Worm (Caenorhabditis elegans): ENCODE results near the gene C06E7.4.

C06E7.4 gene

DNA sequence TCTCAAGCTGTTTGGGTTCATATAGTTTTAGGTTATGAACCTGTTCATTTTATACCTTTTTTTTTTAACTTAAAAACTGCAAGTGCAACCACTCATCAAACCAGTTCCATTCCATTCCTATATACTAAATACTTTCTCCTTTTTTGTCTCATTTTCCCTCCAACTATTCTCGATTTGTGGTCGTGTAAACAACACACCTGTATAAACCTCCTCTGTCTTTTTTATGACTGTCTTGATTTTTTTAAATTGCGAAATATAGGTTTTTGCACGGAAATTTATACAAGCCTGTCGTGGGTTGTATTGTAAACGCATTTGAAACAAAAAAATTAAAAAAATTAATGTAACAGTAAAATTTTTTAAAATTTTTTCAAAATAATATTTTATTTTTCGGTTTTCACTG, 43.3 kb downstream of the C06E7.4 start:
- TF ChIP-seq lin-15B (tag; optimal IDR thresholded peaks at IDR 0.05), result no peak
- peak; percentile 50 for TF ChIP-seq blmp-1 (tag; optimal IDR thresholded peaks at IDR 0.05)
- peak; percentile 26 for TF ChIP-seq lin-14 (GFP tag; optimal IDR thresholded peaks at IDR 0.05)
- TF ChIP-seq egl-27 (tag; optimal IDR thresholded peaks at IDR 0.05), result no peak
- peak; percentile 51 for TF ChIP-seq nhr-85 (tag)
- peak; percentile 23 for TF ChIP-seq skn-1 (tag; optimal IDR thresholded peaks at IDR 0.05)

DNA sequence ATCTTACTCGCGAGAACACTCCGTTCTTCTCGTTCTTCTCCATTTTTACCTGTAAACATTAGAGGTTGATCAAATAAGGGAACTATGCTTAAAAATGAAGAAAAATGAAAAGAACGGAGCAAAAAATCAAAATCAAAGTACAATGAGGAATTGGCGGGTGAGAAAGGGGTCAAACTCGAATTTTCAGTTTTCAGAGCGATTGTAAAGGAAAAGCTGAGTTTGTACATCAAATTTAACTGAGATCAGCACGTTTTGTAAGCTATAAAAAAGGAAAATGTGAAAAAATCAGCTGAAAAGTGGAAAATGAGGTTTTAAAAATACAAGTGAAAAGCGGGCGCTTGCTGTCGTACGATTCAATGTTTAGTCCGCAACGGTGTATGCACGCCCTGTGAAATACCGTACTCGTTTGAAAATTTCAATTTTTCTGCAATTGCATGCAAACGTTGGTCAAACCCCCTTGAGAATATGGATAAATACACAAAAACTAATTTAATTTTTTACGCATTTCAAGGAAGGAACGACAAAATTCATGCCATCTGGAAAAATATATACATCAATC, 45.6 kb downstream of the C06E7.4 start, which contains the start of gene oops-1:
oops-1 (minus strand) TSS at position 51 of the 559 bp plus-strand sequence.
- TF ChIP-seq fkh-4 (tag; optimal IDR thresholded peaks at IDR 0.05; ENCODE audit: borderline replicate concordance) (no peak), F16B12.6 (tag; optimal IDR thresholded peaks at IDR 0.05) (no peak), mab-9 (GFP tag; IDR thresholded peaks at IDR 0.05) (no peak), ets-5 (GFP tag; IDR thresholded peaks at IDR 0.05) (no peak), unc-62 (GFP tag; optimal IDR thresholded peaks at IDR 0.05) (no peak), lin-14 (GFP tag; optimal IDR thresholded peaks at IDR 0.05) (no peak), nhr-12 (tag; optimal IDR thresholded peaks at IDR 0.05) (no peak)

DNA sequence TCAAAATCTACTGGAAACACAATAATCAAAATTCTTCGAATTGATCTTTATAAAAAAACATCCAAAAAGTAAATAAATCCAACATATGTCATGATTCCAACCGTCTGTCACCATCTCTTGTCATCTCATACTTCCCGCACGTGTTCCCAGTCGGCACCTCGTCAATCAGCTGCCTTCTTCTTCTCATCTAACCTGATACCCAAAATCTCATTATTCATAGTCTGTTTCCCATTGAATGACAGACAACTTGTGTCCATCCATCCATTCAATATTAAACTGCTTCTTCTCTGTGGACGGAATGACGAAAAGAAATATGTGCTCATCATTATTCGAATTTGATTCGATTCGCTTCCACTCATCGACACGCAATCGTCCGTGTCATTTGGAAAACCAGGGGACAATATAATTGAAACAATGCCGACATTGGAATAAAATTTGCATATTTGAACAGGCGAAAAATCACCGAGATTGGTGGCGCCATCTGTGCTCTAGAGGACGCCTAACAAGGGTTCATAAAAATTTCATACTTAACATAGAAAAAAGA, 48.6 kb downstream of the C06E7.4 start:
- TF ChIP-seq unc-86 (tag; optimal IDR thresholded peaks at IDR 0.05), result peak; percentile 40
- TF ChIP-seq ztf-11 (tag; optimal IDR thresholded peaks at IDR 0.05), result peak in 1 of 2 experiments; percentile 87
- peak; percentile 86 for TF ChIP-seq tbx-2 (tag; optimal IDR thresholded peaks at IDR 0.05)
- TF ChIP-seq fkh-10 (GFP tag; optimal IDR thresholded peaks at IDR 0.05), result peak; percentile 64
- TF ChIP-seq pqm-1 (tag; optimal IDR thresholded peaks at IDR 0.05), result no peak

DNA sequence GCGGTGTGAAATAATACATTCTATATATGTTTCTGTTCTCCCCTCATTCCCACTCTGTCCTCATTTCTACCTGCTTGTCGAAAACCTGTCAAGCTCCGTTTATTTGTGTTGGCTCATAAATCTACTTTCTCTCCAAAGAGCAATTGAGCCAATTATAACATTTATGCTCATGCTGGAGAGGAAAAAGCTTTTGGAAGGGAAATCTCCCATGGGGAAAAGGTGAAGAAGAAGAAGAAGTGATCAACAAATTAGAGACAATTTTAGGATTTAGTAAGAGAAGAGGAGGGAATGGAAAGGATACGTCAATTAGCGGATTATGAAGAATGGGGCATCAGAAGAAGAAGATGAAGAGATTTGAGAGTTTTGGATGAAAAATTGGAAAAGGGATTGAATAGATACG, 50.0 kb downstream of the C06E7.4 start:
- no peak for TF ChIP-seq zip-4 (GFP tag; optimal IDR thresholded peaks at IDR 0.05)
- TF ChIP-seq dsc-1 (tag; optimal IDR thresholded peaks at IDR 0.05), result peak; percentile 16
- no peak for TF ChIP-seq nhr-84 (tag; optimal IDR thresholded peaks at IDR 0.05)
- no peak for TF ChIP-seq elt-2 (tag; optimal IDR thresholded peaks at IDR 0.05)
- TF ChIP-seq hlh-4 (tag; optimal IDR thresholded peaks at IDR 0.05), result no peak
- no peak for TF ChIP-seq sptf-1 (tag; optimal IDR thresholded peaks at IDR 0.05)
- no peak for TF ChIP-seq lsy-2 (tag; optimal IDR thresholded peaks at IDR 0.05)
- TF ChIP-seq ceh-88 (GFP tag; IDR thresholded peaks at IDR 0.05), result no peak
- peak; percentile 5 for TF ChIP-seq fkh-8 (tag; optimal IDR thresholded peaks at IDR 0.05)
- no peak for TF ChIP-seq sox-4 (tag; optimal IDR thresholded peaks at IDR 0.05)
- no peak for TF ChIP-seq efl-1 (optimal IDR thresholded peaks at IDR 0.05)
- peak in 1 of 2 experiments; percentile 63 for TF ChIP-seq efl-1 (GFP tag; optimal IDR thresholded peaks at IDR 0.05 in 1 of 2)
- TF ChIP-seq lin-13 (GFP tag; optimal IDR thresholded peaks at IDR 0.05), result no peak
- no peak for TF ChIP-seq ztf-11 (tag; optimal IDR thresholded peaks at IDR 0.05)
- no peak for TF ChIP-seq pqm-1 (tag; optimal IDR thresholded peaks at IDR 0.05)
- TF ChIP-seq lin-15B (tag; optimal IDR thresholded peaks at IDR 0.05), result no peak
- TF ChIP-seq lin-14 (GFP tag; optimal IDR thresholded peaks at IDR 0.05), result peak; percentile 43
- TF ChIP-seq nhr-20 (tag; optimal IDR thresholded peaks at IDR 0.05), result no peak

DNA sequence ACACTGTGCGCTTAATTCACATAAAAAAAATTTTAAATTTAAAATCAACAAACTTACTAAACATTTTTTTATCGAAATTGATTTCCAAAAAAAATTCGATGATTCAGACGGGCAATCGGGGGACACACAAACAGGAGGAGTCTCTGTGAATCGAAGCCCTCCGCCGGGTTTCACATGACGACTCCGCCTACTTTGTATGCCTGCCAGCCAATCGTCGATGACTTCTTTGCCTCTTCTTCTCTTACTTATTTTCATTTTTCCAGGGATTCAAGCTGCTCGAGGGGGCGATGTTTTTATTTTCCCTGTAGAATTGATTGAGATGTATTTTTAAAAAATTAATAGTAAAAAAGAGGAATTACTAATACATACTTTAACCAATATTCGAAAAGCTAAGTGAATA, 52.9 kb downstream of the C06E7.4 start, which contains the start of gene lntl-1:
lntl-1 (minus strand) TSS at position 185 of the 400 bp plus-strand sequence.
- TF ChIP-seq aly-2 (tag; optimal IDR thresholded peaks at IDR 0.05) (no peak), lin-39 (tag; optimal IDR thresholded peaks at IDR 0.05) (no peak), skn-1 (tag; optimal IDR thresholded peaks at IDR 0.05) (peak; percentile 7), nhr-76 (tag; optimal IDR thresholded peaks at IDR 0.05) (no peak), fkh-8 (tag; optimal IDR thresholded peaks at IDR 0.05) (peak; percentile 30), lsy-2 (tag; optimal IDR thresholded peaks at IDR 0.05) (peak; percentile 32 to 71), lin-14 (GFP tag; optimal IDR thresholded peaks at IDR 0.05) (peak; percentile 25), dsc-1 (tag; optimal IDR thresholded peaks at IDR 0.05) (peak; percentile 11), snu-23 (GFP tag; optimal IDR thresholded peaks at IDR 0.05) (peak; percentile 4), mep-1 (tag; optimal IDR thresholded peaks at IDR 0.05) (peak; percentile 41)

All from whole organism, L1 larva.